Worm (Caenorhabditis elegans): ENCODE measurements around the gene drh-1.

DNA sequence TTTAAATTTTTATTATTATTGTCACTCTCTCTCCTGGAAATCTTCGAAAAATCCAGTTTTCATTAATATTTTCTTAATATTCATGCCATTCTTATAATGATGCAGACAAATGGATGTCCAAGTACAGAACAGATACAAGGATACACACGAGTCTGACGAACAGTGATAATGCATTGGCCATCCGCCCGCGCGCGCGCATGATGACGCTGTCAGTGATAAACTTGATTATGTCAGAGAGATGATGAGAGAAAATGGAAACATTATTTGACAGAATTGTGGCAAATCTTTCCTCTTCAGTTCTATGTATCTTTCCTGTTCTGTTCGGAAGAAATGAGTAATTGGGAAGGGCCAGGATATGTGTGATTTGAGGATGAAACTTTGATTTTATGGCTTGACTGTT is 42.6 kb upstream of the drh-1 start:
- TF ChIP-seq unc-98 (GFP tag; IDR thresholded peaks at IDR 0.05): no peak
- no peak for TF ChIP-seq lin-15B (tag; optimal IDR thresholded peaks at IDR 0.05)
